Worm (Caenorhabditis elegans) whole organism, young adult: ENCODE measurements around the gene C31G12.1.

Experiments
- B0035.1 ChIP-seq: sonication (generic microtip); optimal IDR thresholded peaks from 2 replicates; lab custom pipeline; 2016; ENCODE audit warnings: missing genetic modification characterization, mild to moderate bottlenecking, missing compliant biosample characterization, missing genotype, missing genetic modification reagents
- C17E4.6 ChIP-seq: fragments of 200-800 bp; sonication (Bioruptor generic); IDR thresholded peaks from 2 replicates; pipeline ENCODE4 v1.3.6; 2022; ENCODE audit warnings: missing genetic modification reagents, missing genetic modification characterization, missing compliant biosample characterization
- F10E7.11 ChIP-seq: sonication (generic microtip); optimal IDR thresholded peaks from 2 replicates; lab custom pipeline; 2017; ENCODE audit warnings: mild to moderate bottlenecking, missing genetic modification characterization, moderate library complexity, missing compliant biosample characterization
- F33H1.4 ChIP-seq: fragments of 200-800 bp; sonication (Bioruptor generic); IDR thresholded peaks from 2 replicates; pipeline ENCODE4 v1.3.6; 2022; ENCODE audit warnings: missing genetic modification reagents, missing genetic modification characterization, missing compliant biosample characterization
- F37B4.10 ChIP-seq: fragments of 200-800 bp; sonication (Bioruptor generic); IDR thresholded peaks from 2 replicates; pipeline ENCODE4 v1.3.6; 2022; ENCODE audit warnings: missing genetic modification characterization, missing compliant biosample characterization
- K11D2.4 ChIP-seq: fragments of 200-800 bp; sonication (Bioruptor generic); IDR thresholded peaks from 2 replicates; pipeline ENCODE4 v1.3.6; 2022; ENCODE audit warnings: missing genetic modification reagents, missing genetic modification characterization, missing compliant biosample characterization
- K12H6.12 ChIP-seq: fragments of 200-800 bp; sonication (Bioruptor generic); optimal IDR thresholded peaks from 2 replicates; lab custom pipeline; 2018; ENCODE audit warnings: mild to moderate bottlenecking, missing genetic modification characterization, missing compliant biosample characterization
- Y53F4B.3 ChIP-seq: fragments of 200-800 bp; sonication (Bioruptor generic); IDR thresholded peaks from 2 replicates; pipeline ENCODE4 v1.3.6; 2022; ENCODE audit warnings: missing genetic modification reagents, missing genetic modification characterization, missing compliant biosample characterization
- Y53G8AR.9 ChIP-seq: fragments of 200-800 bp; sonication (Bioruptor generic); conservative IDR thresholded peaks from 2 replicates; pipeline ENCODE4 v1.3.6; 2022; ENCODE audit warnings: missing genetic modification reagents, missing genetic modification characterization, missing compliant biosample characterization
- Y95B8A.8 ChIP-seq: fragments of 200-800 bp; sonication (Bioruptor generic); IDR thresholded peaks from 2 replicates; pipeline ENCODE4 v1.3.6; 2022; ENCODE audit warnings: missing genetic modification reagents, missing genetic modification characterization, missing compliant biosample characterization
- aptf-3 ChIP-seq: fragments of 200-800 bp; sonication (Bioruptor generic); IDR thresholded peaks from 2 replicates; pipeline ENCODE4 v1.3.6; 2022; ENCODE audit warnings: missing genetic modification characterization, missing compliant biosample characterization
- atf-7 ChIP-seq: sonication (generic microtip); optimal IDR thresholded peaks from 2 replicates; lab custom pipeline; 2017; ENCODE audit warnings: mild to moderate bottlenecking, missing genetic modification characterization, missing compliant biosample characterization
- attf-5 ChIP-seq: fragments of 200-800 bp; sonication (Bioruptor generic); optimal IDR thresholded peaks from 2 replicates; lab custom pipeline; 2018; ENCODE audit warnings: mild to moderate bottlenecking, missing genetic modification characterization, missing compliant biosample characterization
- attf-6 ChIP-seq: fragments of 200-800 bp; sonication (Bioruptor generic); IDR thresholded peaks from 2 replicates; pipeline ENCODE4 v1.3.6; 2022; ENCODE audit warnings: missing genetic modification reagents, missing genetic modification characterization, missing compliant biosample characterization
- ccch-3 ChIP-seq: fragments of 200-800 bp; sonication (Bioruptor generic); optimal IDR thresholded peaks from 2 replicates; lab custom pipeline; 2018; ENCODE audit warnings: mild to moderate bottlenecking, missing genetic modification characterization, missing compliant biosample characterization
- ceh-27 ChIP-seq: fragments of 200-800 bp; sonication (Bioruptor generic); optimal IDR thresholded peaks from 2 replicates; lab custom pipeline; 2018; ENCODE audit warnings: mild to moderate bottlenecking, missing genetic modification characterization, moderate library complexity, missing compliant biosample characterization
- ceh-79 ChIP-seq: sonication (generic microtip); optimal IDR thresholded peaks from 2 replicates; lab custom pipeline; 2017; ENCODE audit warnings: mild to moderate bottlenecking, missing genetic modification characterization, missing compliant biosample characterization
- efl-1 ChIP-seq: fragments of 150-350 bp; optimal IDR thresholded peaks from 2 replicates; lab custom pipeline; 2014; ENCODE audit warnings: missing biosample characterization, missing genetic modification reagents, missing genetic modification characterization
- hlh-12 ChIP-seq: sonication (generic microtip); optimal IDR thresholded peaks from 2 replicates; lab custom pipeline; 2016; ENCODE audit warnings: missing genetic modification characterization, missing compliant biosample characterization
- hlh-26 ChIP-seq: fragments of 200-800 bp; sonication (Bioruptor generic); conservative IDR thresholded peaks from 2 replicates; pipeline ENCODE4 v1.3.6; 2022; ENCODE audit warnings: missing genetic modification reagents, missing genetic modification characterization, missing compliant biosample characterization
- hmg-1.2 ChIP-seq: fragments of 200-800 bp; sonication (Bioruptor generic); IDR thresholded peaks from 2 replicates; pipeline ENCODE4 v1.3.6; 2022; ENCODE audit warnings: missing genetic modification reagents, missing genetic modification characterization, missing compliant biosample characterization
- hmg-20 ChIP-seq: fragments of 200-800 bp; sonication (Bioruptor generic); IDR thresholded peaks from 2 replicates; pipeline ENCODE4 v1.3.6; 2022; ENCODE audit warnings: missing genetic modification reagents, missing genetic modification characterization, missing compliant biosample characterization
- lin-35 ChIP-seq, 3 experiments: fragments of 150-350 bp in 2 of 3; sonication (generic microtip) in 1 of 3; optimal IDR thresholded peaks; 2 replicates each; lab custom pipeline; 2014 to 2018; ENCODE audit warnings: missing biosample characterization in 3 of 3, missing genetic modification characterization in 3 of 3, missing genetic modification reagents in 3 of 3
- lin-40 ChIP-seq: sonication (generic microtip); optimal IDR thresholded peaks from 2 replicates; lab custom pipeline; 2016; ENCODE audit warnings: missing genetic modification characterization, mild to moderate bottlenecking, missing compliant biosample characterization, missing genotype, missing genetic modification reagents
- madf-10 ChIP-seq: sonication (generic microtip); optimal IDR thresholded peaks from 2 replicates; lab custom pipeline; 2016; ENCODE audit warnings: mild to moderate bottlenecking, missing genetic modification characterization, missing compliant biosample characterization
- madf-8 ChIP-seq: fragments of 200-800 bp; sonication (Bioruptor generic); conservative IDR thresholded peaks from 2 replicates; pipeline ENCODE4 v1.3.6; 2022; ENCODE audit warnings: missing genetic modification reagents, missing genetic modification characterization, missing compliant biosample characterization
- mel-28 ChIP-seq: sonication (generic microtip); optimal IDR thresholded peaks from 2 replicates; lab custom pipeline; 2016; ENCODE audit warnings: borderline replicate concordance, mild to moderate bottlenecking, missing genetic modification characterization, missing compliant biosample characterization
- nfya-2 ChIP-seq: fragments of 200-800 bp; sonication (Bioruptor generic); IDR thresholded peaks from 2 replicates; pipeline ENCODE4 v1.3.6; 2022; ENCODE audit warnings: missing genetic modification reagents, missing genetic modification characterization, missing compliant biosample characterization
- nhr-27 ChIP-seq: fragments of 200-800 bp; sonication (Bioruptor generic); optimal IDR thresholded peaks from 2 replicates; lab custom pipeline; 2018; ENCODE audit warnings: mild to moderate bottlenecking, missing genetic modification characterization, moderate library complexity, missing compliant biosample characterization
- pbrm-1 ChIP-seq: fragments of 200-800 bp; sonication (Bioruptor generic); IDR thresholded peaks from 2 replicates; pipeline ENCODE4 v1.3.6; 2022; ENCODE audit warnings: missing genetic modification reagents, missing genetic modification characterization, missing compliant biosample characterization
- rcor-1 ChIP-seq: fragments of 200-800 bp; sonication (Bioruptor generic); IDR thresholded peaks from 2 replicates; pipeline ENCODE4 v1.3.6; 2022; ENCODE audit warnings: missing genetic modification reagents, missing genetic modification characterization, missing compliant biosample characterization
- sdz-38 ChIP-seq: sonication (generic microtip); optimal IDR thresholded peaks from 2 replicates; lab custom pipeline; 2016; ENCODE audit warnings: missing genotype, missing genetic modification characterization, missing compliant biosample characterization
- snpc-1.1 ChIP-seq: sonication (generic microtip); optimal IDR thresholded peaks from 2 replicates; lab custom pipeline; 2017; ENCODE audit warnings: missing genetic modification characterization, mild to moderate bottlenecking, missing compliant biosample characterization, antibody characterized with exemption, moderate library complexity, missing genotype, missing genetic modification reagents; ENCODE audit not compliant: insufficient read depth
- snpc-1.3 ChIP-seq: sonication (generic microtip); optimal IDR thresholded peaks from 2 replicates; lab custom pipeline; 2017; ENCODE audit warnings: missing genetic modification characterization, mild to moderate bottlenecking, missing compliant biosample characterization, antibody characterized with exemption, moderate library complexity, missing genotype, missing genetic modification reagents; ENCODE audit not compliant: insufficient read depth
- tbx-9 ChIP-seq: sonication (generic microtip); optimal IDR thresholded peaks from 2 replicates; lab custom pipeline; 2016; ENCODE audit warnings: borderline replicate concordance, missing genetic modification characterization, inconsistent platforms, missing compliant biosample characterization
- tlf-1 ChIP-seq: fragments of 200-800 bp; sonication (Bioruptor generic); optimal IDR thresholded peaks from 2 replicates; lab custom pipeline; 2018; ENCODE audit warnings: mild to moderate bottlenecking, missing genetic modification characterization, missing compliant biosample characterization
- unc-62 ChIP-seq: fragments of 150-350 bp; optimal IDR thresholded peaks from 2 replicates; lab custom pipeline; 2014; ENCODE audit warnings: missing biosample characterization, missing genetic modification reagents, missing genetic modification characterization
- zfh-2 ChIP-seq: fragments of 200-800 bp; sonication (Bioruptor generic); conservative IDR thresholded peaks from 2 replicates; pipeline ENCODE4 v1.3.6; 2022; ENCODE audit warnings: missing genetic modification reagents, missing genetic modification characterization, missing compliant biosample characterization
- ztf-25 ChIP-seq: fragments of 200-800 bp; sonication (Bioruptor generic); IDR thresholded peaks from 2 replicates; pipeline ENCODE4 v1.3.6; 2022; ENCODE audit warnings: missing genetic modification reagents, missing genetic modification characterization, missing compliant biosample characterization
- ztf-6 ChIP-seq: fragments of 200-800 bp; sonication (Bioruptor generic); IDR thresholded peaks from 2 replicates; pipeline ENCODE4 v1.3.6; 2022; ENCODE audit warnings: missing genetic modification reagents, missing genetic modification characterization, missing compliant biosample characterization

Gene C31G12.1

DNA sequence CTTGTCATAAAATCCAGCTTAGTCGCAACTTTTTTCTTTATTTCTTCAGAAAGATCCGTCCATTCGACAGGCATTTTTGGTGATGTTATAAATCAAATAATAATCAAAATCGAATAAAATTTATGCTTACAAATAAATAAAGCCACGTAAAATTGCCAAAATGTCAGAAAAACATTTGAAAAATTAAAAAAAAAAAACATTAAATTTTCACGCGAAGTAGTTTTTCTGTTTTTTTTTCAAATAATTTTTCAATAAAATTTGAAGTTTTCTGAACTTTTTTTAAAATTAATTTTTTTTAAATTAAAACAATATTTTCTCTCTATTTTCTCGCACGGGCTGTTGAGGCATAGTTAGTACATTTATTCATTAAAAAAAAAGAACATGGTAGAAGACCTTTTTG, 1.1 kb upstream of the C31G12.1 start, which contains the start of gene C31G12.4:
C31G12.4 (minus strand) TSS at position 101 of the 400 bp plus-strand sequence.
- TF ChIP-seq efl-1 (GFP tag; lab: Kevin White, UChicago), result no peak
- TF ChIP-seq madf-10 (tag; lab: Kevin White, UChicago), result no peak
- TF ChIP-seq lin-40 (tag; lab: Kevin White, UChicago), result no peak
- no peak for TF ChIP-seq tlf-1 (GFP tag; lab: Kevin White, UChicago)
- no peak for TF ChIP-seq C17E4.6
- TF ChIP-seq ccch-3, result no peak
- no peak for TF ChIP-seq F10E7.11 (tag; lab: Kevin White, UChicago)
- no peak for TF ChIP-seq hlh-12 (tag; lab: Kevin White, UChicago)
- TF ChIP-seq hmg-20 (GFP tag; lab: Robert Waterston, UW), result no peak
- no peak for TF ChIP-seq K11D2.4 (GFP tag; lab: Robert Waterston, UW)
- TF ChIP-seq, all 124 proteins: peak for 0

DNA sequence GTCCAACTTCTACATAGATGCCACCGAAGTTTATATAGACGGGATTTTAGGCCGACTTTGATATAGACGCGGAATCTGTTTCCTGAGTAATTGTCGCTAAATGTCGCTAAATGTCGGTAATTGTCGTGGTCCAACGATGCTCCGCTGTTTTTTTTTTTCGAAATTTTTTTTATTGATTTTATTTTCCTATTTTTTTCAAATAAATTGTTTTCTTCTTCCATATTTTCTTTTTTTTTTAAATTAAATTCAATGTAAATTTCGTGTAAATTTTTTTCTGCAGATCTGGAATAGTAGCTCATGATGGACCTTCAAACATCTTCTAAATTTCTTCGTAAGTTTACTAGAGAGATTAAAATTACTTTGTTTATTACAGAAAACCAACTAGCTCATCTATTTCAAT, 5.1 kb downstream of the C31G12.1 start, which contains the start of gene C31G12.3:
C31G12.3 (plus strand) TSS at position 301 of the 400 bp plus-strand sequence.
- TF ChIP-seq hlh-26 (GFP tag; lab: Robert Waterston, UW) (no peak), lin-35 (GFP tag; optimal IDR thresholded peaks at IDR 0.05; lab: Kevin White, UChicago) (no peak), ztf-6 (no peak), ztf-25 (GFP tag; lab: Robert Waterston, UW) (no peak), attf-5 (GFP tag; lab: Kevin White, UChicago) (no peak), hmg-1.2 (GFP tag; lab: Robert Waterston, UW) (no peak), B0035.1 (no peak), F37B4.10 (no peak), nfya-2 (GFP tag; lab: Robert Waterston, UW) (no peak), K12H6.12 (tag; lab: Kevin White, UChicago) (no peak), ceh-27 (no peak), Y53F4B.3 (GFP tag; lab: Robert Waterston, UW) (no peak), unc-62 (GFP tag; lab: Kevin White, UChicago) (no peak), rcor-1 (GFP tag; lab: Robert Waterston, UW) (no peak), pbrm-1 (GFP tag; lab: Robert Waterston, UW) (no peak), attf-6 (GFP tag; lab: Robert Waterston, UW) (no peak), atf-7 (tag; lab: Kevin White, UChicago) (no peak)

DNA sequence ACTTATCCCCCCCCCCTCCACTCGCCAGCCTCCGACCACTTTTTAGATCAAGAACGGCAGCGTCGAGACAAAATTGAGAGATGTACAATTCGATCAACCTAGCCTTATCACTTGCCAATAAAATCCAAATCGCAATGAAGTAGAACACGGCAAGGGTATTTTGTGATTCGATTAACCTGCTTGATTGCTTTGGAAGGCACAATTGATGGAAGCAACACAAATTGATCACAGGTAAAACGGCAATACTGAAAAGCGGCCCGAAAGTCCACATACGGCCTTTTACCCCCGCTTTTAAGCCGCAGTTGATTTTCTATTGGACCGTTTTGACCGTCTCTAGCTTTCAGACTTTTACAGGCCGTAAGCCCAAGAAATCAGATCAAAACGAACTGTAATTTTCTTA, 8.6 kb downstream of the C31G12.1 start, which contains the start of gene clec-245:
clec-245 (minus strand) TSS at position 101 of the 400 bp plus-strand sequence.
- no peak for TF ChIP-seq ceh-79 (tag; lab: Kevin White, UChicago)
- TF ChIP-seq tbx-9 (tag; lab: Kevin White, UChicago), result no peak
- TF ChIP-seq sdz-38 (tag; lab: Kevin White, UChicago), result no peak
- no peak for TF ChIP-seq snpc-1.3 (tag; lab: Kevin White, UChicago)
- no peak for TF ChIP-seq madf-8 (GFP tag; lab: Robert Waterston, UW)
- TF ChIP-seq Y95B8A.8 (GFP tag; lab: Robert Waterston, UW), result no peak
- no peak for TF ChIP-seq mel-28
- no peak for TF ChIP-seq F33H1.4
- TF ChIP-seq nhr-27 (tag; lab: Kevin White, UChicago), result no peak
- no peak for TF ChIP-seq Y53G8AR.9 (GFP tag; lab: Robert Waterston, UW)
- TF ChIP-seq aptf-3 (GFP tag; lab: Robert Waterston, UW), result no peak
- TF ChIP-seq snpc-1.1 (tag; lab: Kevin White, UChicago), result no peak
- TF ChIP-seq lin-35 (GFP tag; optimal IDR thresholded peaks at IDR 0.05; lab: Kevin White, UChicago), result no peak
- TF ChIP-seq ceh-27, result no peak
- TF ChIP-seq C17E4.6, result no peak
- TF ChIP-seq zfh-2 (GFP tag; lab: Robert Waterston, UW), result no peak
